Worm (Caenorhabditis elegans): ENCODE data around the gene trpp-1.
A peak's percentile ranks its signal among the peaks of the same experiment; 100 is the strongest.

trpp-1 gene

DNA sequence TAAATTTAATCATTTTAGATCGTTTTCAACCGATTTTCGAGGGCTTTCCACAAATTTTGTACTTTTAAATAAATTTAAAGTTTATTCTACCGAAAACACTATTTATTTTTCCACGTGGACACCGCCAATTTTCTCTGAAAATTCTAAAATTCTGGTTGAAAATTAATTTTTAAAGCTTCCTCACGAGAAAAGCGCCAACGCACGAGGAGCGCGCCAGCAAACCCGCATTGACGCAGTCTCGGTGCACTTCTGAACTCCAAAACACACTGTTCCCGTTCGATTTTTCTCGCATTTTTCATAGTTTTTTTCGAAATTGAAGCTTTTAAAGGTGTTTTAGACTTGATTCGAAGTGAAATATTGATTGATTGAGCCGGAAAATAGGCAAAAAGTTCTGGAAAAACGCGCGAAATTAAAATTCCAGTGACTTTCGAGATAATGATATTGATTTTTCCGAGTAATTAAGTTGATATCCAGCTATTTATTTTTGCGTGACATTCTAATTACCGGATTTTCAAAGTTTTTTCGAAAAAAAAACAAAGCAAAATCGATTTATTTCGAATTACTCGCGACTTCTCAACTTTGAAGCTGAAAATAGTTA lies 24.4 kb upstream of the trpp-1 start, which contains the start of gene cul-3 (continued):
- TF ChIP-seq snpc-4 (GFP tag; optimal IDR thresholded peaks at IDR 0.05) (no peak), snpc-4 (tag; optimal IDR thresholded peaks at IDR 0.05) (peak in 1 of 4 experiments; percentile 9), ceh-100 (GFP tag; IDR thresholded peaks at IDR 0.05) (no peak)

DNA sequence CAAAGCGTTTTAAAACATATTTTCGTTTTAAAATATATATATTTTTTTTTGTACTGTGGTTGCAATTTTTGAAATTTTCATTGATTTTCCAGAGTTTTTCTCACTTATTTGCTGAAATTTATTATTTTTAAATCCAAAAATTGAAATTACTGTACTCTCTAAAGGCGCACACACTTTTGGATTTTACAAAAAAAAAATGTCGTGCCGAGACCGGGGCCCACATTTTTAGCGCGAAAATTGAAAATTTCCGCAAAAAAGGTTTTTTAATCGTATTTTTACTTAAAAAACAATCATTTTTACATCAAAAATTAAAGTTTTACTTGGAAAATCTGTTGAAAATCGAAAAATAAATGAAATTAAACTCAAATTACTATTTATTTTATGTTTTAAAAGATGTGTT lies 16.3 kb upstream of the trpp-1 start:
- TF ChIP-seq snpc-3.4 (tag; optimal IDR thresholded peaks at IDR 0.05): no peak
- TF ChIP-seq D2030.7 (GFP tag; IDR thresholded peaks at IDR 0.05): peak; percentile 34; the same call in 1 of the 2 replicates
- no peak for TF ChIP-seq mcd-1 (GFP tag; IDR thresholded peaks at IDR 0.05)
- TF ChIP-seq madf-6 (GFP tag; IDR thresholded peaks at IDR 0.05): peak; percentile 60
- peak; percentile 65 for TF ChIP-seq lsl-1 (GFP tag; optimal IDR thresholded peaks at IDR 0.05)
- TF ChIP-seq lir-1 (GFP tag; conservative IDR thresholded peaks at IDR 0.05): no peak
- no peak for TF ChIP-seq bed-1 (GFP tag; IDR thresholded peaks at IDR 0.05)
- TF ChIP-seq efl-1 (GFP tag; optimal IDR thresholded peaks at IDR 0.05): peak; percentile 21
- TF ChIP-seq F22D6.2 (tag; optimal IDR thresholded peaks at IDR 0.05): no peak
- TF ChIP-seq F33H1.4 (GFP tag; IDR thresholded peaks at IDR 0.05): peak; percentile 73
- no peak for TF ChIP-seq attf-3 (GFP tag; conservative IDR thresholded peaks at IDR 0.05)
- no peak for TF ChIP-seq nfya-2 (GFP tag; IDR thresholded peaks at IDR 0.05)
- TF ChIP-seq lsy-27 (tag; optimal IDR thresholded peaks at IDR 0.05; ENCODE audit: borderline replicate concordance, insufficient read depth): no peak
- peak; percentile 55; the same call in 1 of the 2 replicates for TF ChIP-seq ceh-91 (GFP tag; IDR thresholded peaks at IDR 0.05)
- TF ChIP-seq let-607 (tag; optimal IDR thresholded peaks at IDR 0.05): no peak
- no peak for TF ChIP-seq bed-2 (GFP tag; IDR thresholded peaks at IDR 0.05)
- TF ChIP-seq madf-8 (GFP tag; conservative IDR thresholded peaks at IDR 0.05): 0 out of 2 replicates have a peak, but pooled peaks have one; percentile 31
- TF ChIP-seq atf-7 (tag; optimal IDR thresholded peaks at IDR 0.05): no peak
- no peak for TF ChIP-seq die-1 (tag; optimal IDR thresholded peaks at IDR 0.05)
- no peak for TF ChIP-seq Y56A3A.18 (GFP tag; IDR thresholded peaks at IDR 0.05)

DNA sequence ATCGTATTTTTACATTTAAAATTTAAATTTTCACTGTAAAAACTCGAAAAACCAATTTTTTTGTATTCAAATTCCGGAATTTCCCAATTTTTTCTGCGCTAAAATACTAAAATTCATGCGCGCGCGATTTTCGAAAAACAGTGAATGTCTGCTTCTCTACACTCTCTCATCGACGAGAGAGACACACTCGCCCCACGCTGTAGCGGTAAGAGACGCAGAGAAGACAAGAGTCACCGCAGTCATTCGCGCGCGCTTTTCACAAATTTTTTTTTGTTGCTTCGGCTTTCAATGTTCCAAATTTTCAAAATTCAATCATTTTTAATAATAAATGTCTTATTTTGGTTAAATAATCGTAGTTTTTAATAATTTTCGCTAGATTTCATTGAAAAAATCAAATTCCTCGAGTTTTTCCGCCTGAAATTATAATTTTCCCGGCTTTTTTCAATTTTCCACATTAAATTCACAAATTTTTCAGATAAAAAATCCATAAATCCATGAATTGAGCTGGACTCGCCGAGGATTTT lies 15.6 kb upstream of the trpp-1 start, which contains the start of gene arid-1:
arid-1 (plus strand) TSS at position 474 of the 524 bp plus-strand sequence.
- TF ChIP-seq xnd-1 (tag; optimal IDR thresholded peaks at IDR 0.05) (peak; percentile 46), lin-26 (GFP tag; IDR thresholded peaks at IDR 0.05) (no peak), nhr-90 (tag; optimal IDR thresholded peaks at IDR 0.05) (no peak), snpc-4 (GFP tag; optimal IDR thresholded peaks at IDR 0.05) (no peak), snpc-4 (tag; optimal IDR thresholded peaks at IDR 0.05) (peak in 3 of 4 experiments; percentile 8 to 27 (median 17)), C17E4.6 (GFP tag; IDR thresholded peaks at IDR 0.05) (no peak), ztf-28 (GFP tag; IDR thresholded peaks at IDR 0.05) (no peak), mxl-1 (tag; optimal IDR thresholded peaks at IDR 0.05) (no peak), fkh-3 (tag; optimal IDR thresholded peaks at IDR 0.05) (no peak), lin-54 (GFP tag; optimal IDR thresholded peaks at IDR 0.05) (peak; percentile 71), ceh-100 (GFP tag; IDR thresholded peaks at IDR 0.05) (peak; percentile 57), egrh-3 (GFP tag; IDR thresholded peaks at IDR 0.05) (no peak; the same call in 1 of the 2 replicates), T07F8.4 (tag; optimal IDR thresholded peaks at IDR 0.05) (no peak), snpc-3.4 (tag; optimal IDR thresholded peaks at IDR 0.05) (peak; percentile 72), snpc-1.3 (tag; optimal IDR thresholded peaks at IDR 0.05; ENCODE audit: insufficient read depth) (peak; percentile 23), egl-44 (GFP tag; IDR thresholded peaks at IDR 0.05) (no peak), F49E8.2 (tag; optimal IDR thresholded peaks at IDR 0.05; ENCODE audit: insufficient read depth) (peak; percentile 32), madf-10 (tag; optimal IDR thresholded peaks at IDR 0.05) (peak; percentile 47), mcd-1 (GFP tag; IDR thresholded peaks at IDR 0.05) (peak; percentile 60), rpc-1 (optimal IDR thresholded peaks at IDR 0.05) (no peak), rpc-1 (tag; optimal IDR thresholded peaks at IDR 0.05) (no peak), nfyb-1 (GFP tag; IDR thresholded peaks at IDR 0.05) (0 out of 2 replicates have a peak, but pooled peaks have one; percentile 41), F55B11.4 (tag; optimal IDR thresholded peaks at IDR 0.05; ENCODE audit: borderline replicate concordance, insufficient read depth) (no peak), bed-1 (GFP tag; IDR thresholded peaks at IDR 0.05) (no peak), ceh-91 (GFP tag; IDR thresholded peaks at IDR 0.05) (peak; percentile 58; the same call in 1 of the 2 replicates), ceh-79 (tag; optimal IDR thresholded peaks at IDR 0.05) (no peak), sdz-38 (tag; optimal IDR thresholded peaks at IDR 0.05) (no peak), C06A6.2 (GFP tag; conservative IDR thresholded peaks at IDR 0.05) (no peak), Y56A3A.18 (GFP tag; IDR thresholded peaks at IDR 0.05) (no peak)

Data from whole organism, young adult.